ENCODE assay signal across 1 fruit fly cellular context in the genomic region with DNA sequence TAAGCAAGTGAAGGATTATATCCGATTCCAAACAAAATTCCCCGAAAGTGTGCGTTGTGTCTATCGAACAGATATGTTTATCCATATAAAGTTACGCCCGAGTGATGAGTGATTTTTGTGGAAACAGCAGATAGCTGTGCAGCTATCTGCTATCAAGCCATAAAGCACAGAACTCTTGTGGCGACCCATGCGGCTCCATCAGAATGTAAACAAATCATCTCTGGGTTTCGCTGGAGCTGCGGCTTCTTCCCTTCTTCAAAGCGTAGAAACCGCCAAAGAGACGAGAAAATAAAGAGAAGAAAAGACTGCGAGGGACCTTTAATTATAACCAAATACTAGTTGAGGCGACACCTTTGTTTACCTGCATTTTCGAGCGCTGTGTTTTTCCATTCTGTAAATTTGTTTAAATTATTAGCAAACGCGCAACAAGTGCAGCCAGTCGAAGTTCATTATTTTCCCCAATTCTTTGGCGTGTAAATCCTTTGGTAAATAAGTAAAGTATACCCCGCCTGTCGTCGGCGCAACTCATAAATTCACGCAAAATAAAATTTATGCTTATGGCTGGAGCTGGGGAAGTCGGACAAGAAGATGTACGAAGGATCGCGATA.
TF ChIP-seq lines count a peak whose summit lies in the region.

No protein-coding gene starts in this region.

TF ChIP-seq in whole organism, embryonic, 481 proteins besides CTCF, POLR2A, EP300 and RAD21 (continued from another document):
- peak; percentile 73 for TF ChIP-seq CG7745 (tag; optimal IDR thresholded peaks at IDR 0.05; lab: Kevin White, UChicago)
- no peak for TF ChIP-seq CG16779 (GFP tag; IDR thresholded peaks at IDR 0.05; lab: Robert Waterston, UW)
- peak; percentile 69 for TF ChIP-seq chm (GFP tag; IDR thresholded peaks at IDR 0.05; lab: Robert Waterston, UW)
- TF ChIP-seq CG5245 (GFP tag; optimal IDR thresholded peaks at IDR 0.05; lab: Kevin White, UChicago), result no peak
- peak; percentile 25 for TF ChIP-seq kni (GFP tag; optimal IDR thresholded peaks at IDR 0.05; lab: Kevin White, UChicago)
- TF ChIP-seq CG3163 (GFP tag; optimal IDR thresholded peaks at IDR 0.05; lab: Kevin White, UChicago), result no peak
- no peak for TF ChIP-seq CG17912 (GFP tag; optimal IDR thresholded peaks at IDR 0.05; lab: Kevin White, UChicago)
- TF ChIP-seq cas (GFP tag; IDR thresholded peaks at IDR 0.05; lab: Robert Waterston, UW), result no peak
- no peak for TF ChIP-seq D (optimal IDR thresholded peaks at IDR 0.05; lab: Kevin White, UChicago)
- no peak for TF ChIP-seq D (GFP tag; optimal IDR thresholded peaks at IDR 0.05; lab: Kevin White, UChicago)
